Worm (Caenorhabditis elegans) whole organism, L3 larva: ENCODE measurements around the gene acy-1.

ENCODE experiments used
- R02D3.7 ChIP-seq: fragments of 150-350 bp; optimal IDR thresholded peaks from 2 replicates; lab custom pipeline; 2014; ENCODE audit warnings: missing biosample characterization, missing genetic modification characterization
- ZK546.5 ChIP-seq: sonication (generic microtip); optimal IDR thresholded peaks from 2 replicates; lab custom pipeline; 2017; ENCODE audit warnings: missing biosample characterization, missing genetic modification characterization
- aly-2 ChIP-seq: fragments of 150-350 bp; optimal IDR thresholded peaks from 2 replicates; lab custom pipeline; 2014; ENCODE audit warnings: missing biosample characterization, missing genetic modification characterization
- ceh-16 ChIP-seq: sonication (generic microtip); optimal IDR thresholded peaks from 2 replicates; lab custom pipeline; 2017; ENCODE audit warnings: missing biosample characterization, missing genetic modification characterization
- ceh-28 ChIP-seq: fragments of 150-350 bp; optimal IDR thresholded peaks from 2 replicates; lab custom pipeline; 2014; ENCODE audit warnings: missing biosample characterization, missing genetic modification reagents, missing genetic modification characterization
- ceh-82 ChIP-seq: fragments of 150-350 bp; optimal IDR thresholded peaks from 2 replicates; lab custom pipeline; 2014; ENCODE audit warnings: missing biosample characterization, missing genetic modification characterization
- ceh-9 ChIP-seq: sonication (generic microtip); optimal IDR thresholded peaks from 2 replicates; lab custom pipeline; 2018; ENCODE audit warnings: missing biosample characterization, missing genetic modification characterization
- daf-12 ChIP-seq: fragments of 150-350 bp; optimal IDR thresholded peaks from 2 replicates; lab custom pipeline; 2014; ENCODE audit warnings: missing biosample characterization, missing genetic modification reagents, missing genetic modification characterization
- egl-27 ChIP-seq: sonication (generic microtip); optimal IDR thresholded peaks from 4 replicates; lab custom pipeline; 2017; ENCODE audit warnings: missing biosample characterization, missing genetic modification reagents, missing genetic modification characterization
- egl-5 ChIP-seq: fragments of 150-350 bp; optimal IDR thresholded peaks from 2 replicates; lab custom pipeline; 2017; ENCODE audit warnings: missing biosample characterization, missing genetic modification reagents, missing genetic modification characterization, inconsistent platforms
- elt-1 ChIP-seq: fragments of 150-350 bp; optimal IDR thresholded peaks from 2 replicates; lab custom pipeline; 2014; ENCODE audit warnings: missing biosample characterization, missing genetic modification characterization
- eor-1 ChIP-seq, 2 experiments: fragments of 150-350 bp; optimal IDR thresholded peaks; 2 replicates each; lab custom pipeline; 2014 to 2018; ENCODE audit warnings: missing biosample characterization in 2 of 2, missing genetic modification characterization in 2 of 2
- fkh-10 ChIP-seq: sonication (generic microtip); optimal IDR thresholded peaks from 2 replicates; lab custom pipeline; 2017; ENCODE audit warnings: missing biosample characterization, missing genetic modification reagents, missing genetic modification characterization
- fkh-2 ChIP-seq: fragments of 150-350 bp; optimal IDR thresholded peaks from 2 replicates; lab custom pipeline; 2014; ENCODE audit warnings: missing biosample characterization, missing genetic modification reagents, missing genetic modification characterization
- fos-1 ChIP-seq: fragments of 150-350 bp; optimal IDR thresholded peaks from 2 replicates; lab custom pipeline; 2014; ENCODE audit warnings: missing biosample characterization, missing genetic modification characterization
- hmg-11 ChIP-seq: sonication (generic microtip); optimal IDR thresholded peaks from 2 replicates; lab custom pipeline; 2016; ENCODE audit warnings: missing genetic modification characterization, missing compliant biosample characterization
- jun-1 ChIP-seq: fragments of 150-350 bp; optimal IDR thresholded peaks from 2 replicates; lab custom pipeline; 2014; ENCODE audit warnings: missing biosample characterization, missing genetic modification reagents, missing genetic modification characterization
- lin-15B ChIP-seq: fragments of 150-350 bp; optimal IDR thresholded peaks from 2 replicates; lab custom pipeline; 2014; ENCODE audit warnings: missing biosample characterization, missing genetic modification characterization
- lin-39 ChIP-seq: fragments of 150-350 bp; optimal IDR thresholded peaks from 2 replicates; lab custom pipeline; 2018; ENCODE audit warnings: missing biosample characterization, missing genetic modification reagents, missing genetic modification characterization
- lsy-12 ChIP-seq: sonication (generic microtip); optimal IDR thresholded peaks from 2 replicates; lab custom pipeline; 2016; ENCODE audit warnings: mild to moderate bottlenecking, missing genetic modification characterization, missing compliant biosample characterization
- mml-1 ChIP-seq: fragments of 150-350 bp; sonication (generic microtip); optimal IDR thresholded peaks from 3 replicates; lab custom pipeline; 2014; ENCODE audit warnings: missing biosample characterization, missing genetic modification characterization
- nfya-1 ChIP-seq: sonication (generic microtip); optimal IDR thresholded peaks from 2 replicates; lab custom pipeline; 2017; ENCODE audit warnings: missing genetic modification characterization, mild to moderate bottlenecking, missing compliant biosample characterization, antibody characterized with exemption, moderate library complexity; ENCODE audit not compliant: insufficient read depth
- nhr-11 ChIP-seq: fragments of 150-350 bp; optimal IDR thresholded peaks from 2 replicates; lab custom pipeline; 2014; ENCODE audit warnings: missing biosample characterization, missing genetic modification characterization
- nhr-23 ChIP-seq: fragments of 150-350 bp; optimal IDR thresholded peaks from 2 replicates; lab custom pipeline; 2014; ENCODE audit warnings: missing biosample characterization, missing genetic modification reagents, missing genetic modification characterization
- nhr-237 ChIP-seq: fragments of 150-350 bp; optimal IDR thresholded peaks from 2 replicates; lab custom pipeline; 2014; ENCODE audit warnings: missing biosample characterization, missing genetic modification characterization
- nhr-25 ChIP-seq: sonication (generic microtip); optimal IDR thresholded peaks from 2 replicates; lab custom pipeline; 2017; ENCODE audit warnings: missing biosample characterization, missing genetic modification characterization
- nhr-28 ChIP-seq: fragments of 150-350 bp; optimal IDR thresholded peaks from 2 replicates; lab custom pipeline; 2014; ENCODE audit warnings: missing biosample characterization, missing genetic modification characterization
- nhr-43 ChIP-seq: sonication (generic microtip); optimal IDR thresholded peaks from 2 replicates; lab custom pipeline; 2016; ENCODE audit warnings: mild to moderate bottlenecking, missing genetic modification characterization, missing compliant biosample characterization; ENCODE audit not compliant: poor library complexity, severe bottlenecking
- nhr-67 ChIP-seq: fragments of 150-350 bp; optimal IDR thresholded peaks from 2 replicates; lab custom pipeline; 2014; ENCODE audit warnings: missing biosample characterization, missing genetic modification characterization
- nhr-76 ChIP-seq: fragments of 150-350 bp; sonication (generic microtip); optimal IDR thresholded peaks from 5 replicates; lab custom pipeline; 2014; ENCODE audit warnings: missing biosample characterization, missing genetic modification characterization
- pha-4 ChIP-seq: fragments of 150-350 bp; optimal IDR thresholded peaks from 2 replicates; lab custom pipeline; 2014; ENCODE audit warnings: missing biosample characterization, missing genetic modification reagents, missing genetic modification characterization
- pqm-1 ChIP-seq: fragments of 150-350 bp; optimal IDR thresholded peaks from 2 replicates; lab custom pipeline; 2017; ENCODE audit warnings: missing biosample characterization, missing genetic modification characterization, inconsistent platforms
- sea-2 ChIP-seq: fragments of 150-350 bp; sonication (generic microtip); optimal IDR thresholded peaks from 4 replicates; lab custom pipeline; 2014; ENCODE audit warnings: missing biosample characterization, missing genetic modification reagents, missing genetic modification characterization
- skn-1 ChIP-seq: fragments of 150-350 bp; optimal IDR thresholded peaks from 2 replicates; lab custom pipeline; 2014; ENCODE audit warnings: missing biosample characterization, missing genetic modification characterization
- snpc-4 ChIP-seq: fragments of 150-350 bp; optimal IDR thresholded peaks from 2 replicates; lab custom pipeline; 2014; ENCODE audit warnings: missing biosample characterization, missing genetic modification characterization
- tbx-2 ChIP-seq: sonication (generic microtip); optimal IDR thresholded peaks from 2 replicates; lab custom pipeline; 2016; ENCODE audit warnings: mild to moderate bottlenecking, missing genetic modification characterization, missing compliant biosample characterization
- unc-62 ChIP-seq: fragments of 150-350 bp; sonication (generic microtip); optimal IDR thresholded peaks from 4 replicates; lab custom pipeline; 2014; ENCODE audit warnings: missing biosample characterization, missing genetic modification reagents, missing genetic modification characterization
- zag-1 ChIP-seq: fragments of 150-350 bp; optimal IDR thresholded peaks from 2 replicates; lab custom pipeline; 2014; ENCODE audit warnings: missing biosample characterization, missing genetic modification characterization
- ztf-4 ChIP-seq: fragments of 150-350 bp; optimal IDR thresholded peaks from 2 replicates; lab custom pipeline; 2014; ENCODE audit warnings: missing biosample characterization, missing genetic modification characterization

acy-1 gene

DNA sequence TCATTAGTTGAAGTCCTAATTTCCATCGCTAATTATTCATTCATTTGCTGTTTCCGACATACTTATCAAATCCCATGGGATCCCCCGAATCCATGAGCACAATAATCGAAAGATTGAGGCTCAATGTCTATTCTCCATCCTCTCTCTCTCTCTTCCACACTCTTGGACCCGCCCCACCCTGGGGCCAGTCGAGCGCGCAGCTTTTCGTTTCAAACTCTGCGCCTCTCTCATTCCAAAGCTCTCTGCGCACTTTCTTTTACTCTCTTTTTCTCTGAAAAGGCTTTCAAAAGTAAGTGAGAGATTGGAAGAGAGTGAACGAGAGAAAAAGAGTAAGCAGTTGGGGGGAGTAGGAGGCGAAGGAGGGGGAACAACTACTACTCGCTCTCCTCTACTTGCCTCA lies at the start of gene acy-1:
TSS of gene acy-1 (plus strand) at position 346 of the 400 bp plus-strand sequence.
- TF ChIP-seq lin-39, result peak; percentile 91
- TF ChIP-seq eor-1 (tag; optimal IDR thresholded peaks at IDR 0.05; lab: Kevin White, UChicago), result no peak
- TF ChIP-seq pha-4, result peak; percentile 78
- peak; percentile 91 for TF ChIP-seq egl-5
- TF ChIP-seq nhr-43 (tag; lab: Kevin White, UChicago), result no peak
- peak; percentile 21 for TF ChIP-seq tbx-2
- TF ChIP-seq R02D3.7, result peak; percentile 8
- TF ChIP-seq nhr-11 (tag; lab: Kevin White, UChicago), result peak; percentile 59
- TF ChIP-seq skn-1 (tag; lab: Kevin White, UChicago), result no peak
- peak; percentile 23 for TF ChIP-seq fkh-10 (GFP tag; lab: Kevin White, UChicago)
- TF ChIP-seq nfya-1 (tag; lab: Kevin White, UChicago), result peak; percentile 93
- TF ChIP-seq hmg-11, result peak; percentile 93
- peak; percentile 79 for TF ChIP-seq lin-15B (tag; lab: Kevin White, UChicago)
- TF ChIP-seq zag-1 (tag; lab: Kevin White, UChicago), result no peak
- no peak for TF ChIP-seq nhr-67 (tag; lab: Kevin White, UChicago)
- TF ChIP-seq ceh-28, result peak; percentile 1
- TF ChIP-seq nhr-23 (tag; lab: Kevin White, UChicago), result peak; percentile 48
- peak; percentile 46 for TF ChIP-seq elt-1 (tag; lab: Kevin White, UChicago)
- TF ChIP-seq ztf-4 (tag; lab: Kevin White, UChicago), result no peak
- peak; percentile 51 for TF ChIP-seq snpc-4 (tag; lab: Kevin White, UChicago)
- TF ChIP-seq unc-62, result peak; percentile 7
- TF ChIP-seq, all 47 proteins: peak for 15

- TF ChIP-seq egl-27 (no peak), sea-2 (GFP tag; lab: Kevin White, UChicago) (no peak), fos-1 (tag; lab: Kevin White, UChicago) (no peak), unc-62 (no peak), ceh-9 (no peak), egl-5 (no peak), nhr-67 (tag; lab: Kevin White, UChicago) (no peak), nhr-43 (tag; lab: Kevin White, UChicago) (no peak), pha-4 (no peak), nhr-25 (no peak), snpc-4 (tag; lab: Kevin White, UChicago) (no peak)
Measured at ce11 chrIII:4677466-4677865, 44.4 kb upstream of the acy-1 start, which contains the start of gene srg-10. TSS of gene srg-10 (plus strand) at chrIII:4677766.

ce11 chrIII:4679963-4680484 lies 41.9 kb upstream of the acy-1 start, which contains the start of gene srg-11:
TSS of gene srg-11 (plus strand) at chrIII:4680013.
- TF ChIP-seq jun-1 (tag; lab: Kevin White, UChicago), result no peak
- TF ChIP-seq eor-1 (tag; optimal IDR thresholded peaks at IDR 0.05; lab: Kevin White, UChicago), result no peak
- TF ChIP-seq zag-1 (tag; lab: Kevin White, UChicago), result no peak
- no peak for TF ChIP-seq tbx-2
- no peak for TF ChIP-seq nhr-11 (tag; lab: Kevin White, UChicago)
- no peak for TF ChIP-seq lin-39
- TF ChIP-seq lsy-12, result no peak
- TF ChIP-seq ceh-16 (tag; lab: Kevin White, UChicago), result no peak
- TF ChIP-seq ceh-9, result no peak
- no peak for TF ChIP-seq ceh-82
- no peak for TF ChIP-seq unc-62
- no peak for TF ChIP-seq aly-2 (tag; lab: Kevin White, UChicago)
- TF ChIP-seq nhr-76, result no peak
- TF ChIP-seq nhr-237 (tag; lab: Kevin White, UChicago), result no peak
- no peak for TF ChIP-seq ceh-28
- TF ChIP-seq nhr-28 (tag; lab: Kevin White, UChicago), result no peak
- TF ChIP-seq pqm-1, result no peak
- TF ChIP-seq mml-1 (tag; lab: Kevin White, UChicago), result no peak

DNA sequence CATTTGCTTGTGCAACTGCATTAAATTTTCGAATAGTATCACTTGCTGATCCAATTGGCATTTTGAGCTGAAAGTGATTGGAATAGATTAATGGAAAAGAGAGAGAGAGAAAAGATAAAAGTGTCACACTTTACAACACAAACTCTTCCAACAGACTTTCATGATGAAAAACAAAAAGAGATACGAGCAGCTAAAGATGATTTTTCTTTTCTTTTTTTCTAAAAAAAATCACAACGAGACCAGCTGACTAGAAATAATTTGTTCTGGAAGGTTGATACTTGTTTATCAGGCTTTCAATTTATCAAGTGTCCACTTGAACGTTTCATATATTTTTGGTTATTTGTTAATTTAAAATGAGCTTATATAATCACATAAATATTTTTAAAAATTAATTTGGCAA lies 34.8 kb upstream of the acy-1 start:
- TF ChIP-seq pqm-1 (no peak), elt-1 (tag; lab: Kevin White, UChicago) (no peak), lsy-12 (no peak), nhr-237 (tag; lab: Kevin White, UChicago) (no peak), tbx-2 (no peak), nfya-1 (tag; lab: Kevin White, UChicago) (no peak), daf-12 (no peak), nhr-23 (tag; lab: Kevin White, UChicago) (no peak), unc-62 (no peak), ZK546.5 (tag; lab: Kevin White, UChicago) (no peak), eor-1 (tag; optimal IDR thresholded peaks at IDR 0.05; lab: Kevin White, UChicago) (no peak), aly-2 (tag; lab: Kevin White, UChicago) (no peak), egl-27 (no peak), nhr-43 (tag; lab: Kevin White, UChicago) (no peak), ceh-16 (tag; lab: Kevin White, UChicago) (no peak), fkh-2 (tag; lab: Kevin White, UChicago) (no peak), R02D3.7 (no peak), skn-1 (tag; lab: Kevin White, UChicago) (no peak), jun-1 (tag; lab: Kevin White, UChicago) (no peak), lin-39 (no peak)
